Fruit fly (Drosophila melanogaster): ENCODE results near the gene Neu2.

DNA sequence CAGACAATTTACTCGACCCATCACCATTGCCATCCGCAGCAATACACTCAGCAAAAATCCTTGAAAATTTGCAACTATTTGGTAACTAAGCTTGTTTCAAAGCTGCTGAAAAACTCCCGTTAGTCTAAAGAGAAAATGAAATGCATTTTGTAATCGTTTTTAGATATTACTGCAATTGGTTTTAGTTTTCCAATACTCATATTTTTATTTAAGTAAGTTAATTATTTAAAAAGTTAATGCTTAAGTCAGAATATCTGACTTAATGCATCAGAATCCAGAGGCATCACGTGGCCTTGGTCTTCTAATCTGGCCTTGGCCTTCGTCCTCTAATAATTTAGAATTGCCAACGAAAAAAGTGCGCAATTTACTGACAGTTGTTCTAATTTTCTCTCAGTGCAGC is 27.5 kb downstream of the Neu2 start:
- no peak for TF ChIP-seq Hr4 (GFP tag; optimal IDR thresholded peaks at IDR 0.05)
- no peak for TF ChIP-seq CG6276 (GFP tag; optimal IDR thresholded peaks at IDR 0.05)
- TF ChIP-seq Ets21C (GFP tag; optimal IDR thresholded peaks at IDR 0.05): no peak
- no peak for TF ChIP-seq topi (GFP tag; optimal IDR thresholded peaks at IDR 0.05)
- no peak for TF ChIP-seq CG34406 (GFP tag; optimal IDR thresholded peaks at IDR 0.05)
- TF ChIP-seq Hr39 (GFP tag; optimal IDR thresholded peaks at IDR 0.05): no peak
- TF ChIP-seq Eip93F (GFP tag; optimal IDR thresholded peaks at IDR 0.05): no peak
- no peak for TF ChIP-seq net (GFP tag; optimal IDR thresholded peaks at IDR 0.05)
- no peak for TF ChIP-seq ss (GFP tag; optimal IDR thresholded peaks at IDR 0.05)
- TF ChIP-seq CG3919 (GFP tag; optimal IDR thresholded peaks at IDR 0.05): no peak

Measured in whole organism, prepupa.